Fruit fly (Drosophila melanogaster): ENCODE data around the gene Ntl.

DNA sequence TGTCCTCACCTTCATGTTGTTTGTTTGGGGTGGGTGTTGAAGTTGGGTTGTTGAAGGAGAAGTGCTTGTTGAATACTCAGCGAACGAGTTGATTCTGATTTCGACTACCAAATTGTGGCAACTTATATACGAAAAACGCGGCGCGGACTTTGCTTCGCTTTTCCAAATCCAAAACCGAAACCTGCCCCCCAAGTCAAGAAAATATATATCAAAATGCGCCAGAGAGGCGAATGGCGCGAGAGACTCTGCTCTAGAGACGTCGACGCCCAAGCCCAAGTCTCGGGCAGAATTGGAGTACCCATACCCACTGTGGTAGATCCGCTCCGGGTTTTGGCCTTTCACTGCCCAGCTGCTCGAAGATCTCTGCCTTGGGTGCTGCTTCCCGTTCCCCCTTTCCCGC lies 34.1 kb downstream of the Ntl start, which contains the start of gene CG7214:
- TF ChIP-seq CG12744 (GFP tag; optimal IDR thresholded peaks at IDR 0.05) (no peak), CG9215 (GFP tag; IDR thresholded peaks at IDR 0.05) (no peak), lab (GFP tag; optimal IDR thresholded peaks at IDR 0.05) (no peak), kay (GFP tag; optimal IDR thresholded peaks at IDR 0.05) (no peak), grn (GFP tag; optimal IDR thresholded peaks at IDR 0.05) (no peak), E2f2 (GFP tag; IDR thresholded peaks at IDR 0.05) (no peak), fd96Cb (tag; optimal IDR thresholded peaks at IDR 0.05) (no peak), cato (GFP tag; optimal IDR thresholded peaks at IDR 0.05; ENCODE audit: borderline replicate concordance) (no peak), CG6765 (GFP tag; optimal IDR thresholded peaks at IDR 0.05) (no peak), CG6272 (GFP tag; IDR thresholded peaks at IDR 0.05) (no peak), CG17186 (GFP tag; optimal IDR thresholded peaks at IDR 0.05) (no peak)
